Fruit fly (Drosophila melanogaster): ENCODE measurements around the gene Cp15.

Cp15 gene

dm6 chr3L:8748839-8749238, 20.6 kb downstream of the Cp15 start:
- TF ChIP-seq Abd-B (GFP tag; optimal IDR thresholded peaks at IDR 0.05) (peak; percentile 7), CG1602 (GFP tag; optimal IDR thresholded peaks at IDR 0.05) (peak; percentile 26), jumu (GFP tag; optimal IDR thresholded peaks at IDR 0.05) (no peak), CG2199 (GFP tag; IDR thresholded peaks at IDR 0.05) (peak; percentile 96), az2 (GFP tag; optimal IDR thresholded peaks at IDR 0.05) (peak; percentile 46), CG10979 (tag; optimal IDR thresholded peaks at IDR 0.05) (no peak), pnt (GFP tag; optimal IDR thresholded peaks at IDR 0.05) (peak; percentile 19), CG31365 (tag; optimal IDR thresholded peaks at IDR 0.05) (no peak), ssp (GFP tag; IDR thresholded peaks at IDR 0.05) (no peak), PHDP (tag; optimal IDR thresholded peaks at IDR 0.05) (no peak), pb (GFP tag; optimal IDR thresholded peaks at IDR 0.05) (no peak), C15 (GFP tag; IDR thresholded peaks at IDR 0.05) (no peak), CG11504 (tag; optimal IDR thresholded peaks at IDR 0.05) (peak; percentile 40), CG9817 (tag; optimal IDR thresholded peaks at IDR 0.05) (peak; percentile 51), fd64A (GFP tag; optimal IDR thresholded peaks at IDR 0.05) (no peak), CG9727 (GFP tag; optimal IDR thresholded peaks at IDR 0.05) (no peak), HHEX (GFP tag; optimal IDR thresholded peaks at IDR 0.05) (no peak), CG6791 (GFP tag; IDR thresholded peaks at IDR 0.05; ENCODE audit: partially characterized antibody) (0 out of 3 replicates have a peak, but pooled peaks have one; percentile 47), H2.0 (GFP tag; IDR thresholded peaks at IDR 0.05) (peak; percentile 26; the same call in 1 of the 2 replicates), unc-4 (GFP tag; IDR thresholded peaks at IDR 0.05; ENCODE audit: partially characterized antibody) (no peak), CG17802 (tag; optimal IDR thresholded peaks at IDR 0.05) (no peak), dmrt99B (tag; optimal IDR thresholded peaks at IDR 0.05) (no peak), nmo (GFP tag; optimal IDR thresholded peaks at IDR 0.05) (peak; percentile 34), Chrac-16 (GFP tag; optimal IDR thresholded peaks at IDR 0.05) (peak; percentile 35), repo (GFP tag; optimal IDR thresholded peaks at IDR 0.05) (no peak), Xbp1 (GFP tag; optimal IDR thresholded peaks at IDR 0.05) (peak; percentile 70), Dip2 (GFP tag; IDR thresholded peaks at IDR 0.05) (peak; percentile 100), CG15696 (tag; optimal IDR thresholded peaks at IDR 0.05) (peak; percentile 49), eyg (GFP tag; optimal IDR thresholded peaks at IDR 0.05) (no peak), CG1024 (GFP tag; IDR thresholded peaks at IDR 0.05) (peak; percentile 11; the same call in 1 of the 2 replicates), CG8089 (GFP tag; optimal IDR thresholded peaks at IDR 0.05) (no peak), zen (tag; optimal IDR thresholded peaks at IDR 0.05) (peak; percentile 22), ash1 (GFP tag; optimal IDR thresholded peaks at IDR 0.05) (no peak), MTF-1 (GFP tag; optimal IDR thresholded peaks at IDR 0.05; ENCODE audit: borderline replicate concordance) (no peak), lilli (GFP tag; optimal IDR thresholded peaks at IDR 0.05) (peak; percentile 13), CG18764 (GFP tag; optimal IDR thresholded peaks at IDR 0.05) (peak; percentile 8), Hey (tag; optimal IDR thresholded peaks at IDR 0.05) (no peak), Ravus (GFP tag; IDR thresholded peaks at IDR 0.05) (no peak; the same call in 1 of the 2 replicates), Fer3 (tag; optimal IDR thresholded peaks at IDR 0.05) (peak; percentile 24), btn (GFP tag; optimal IDR thresholded peaks at IDR 0.05) (no peak), Pdp1 (GFP tag; optimal IDR thresholded peaks at IDR 0.05) (no peak), dysf (GFP tag; IDR thresholded peaks at IDR 0.05) (peak; percentile 53; the same call in 2 of the 3 replicates), CG7372 (GFP tag; IDR thresholded peaks at IDR 0.05) (peak; percentile 49; the same call in 1 of the 2 replicates), Max (GFP tag; optimal IDR thresholded peaks at IDR 0.05) (no peak), sisA (GFP tag; IDR thresholded peaks at IDR 0.05) (peak; percentile 57), CG14667 (GFP tag; IDR thresholded peaks at IDR 0.05) (0 out of 2 replicates have a peak, but pooled peaks have one; percentile 15), CG11723 (GFP tag; optimal IDR thresholded peaks at IDR 0.05) (no peak), CG6813 (GFP tag; optimal IDR thresholded peaks at IDR 0.05) (no peak), corto (GFP tag; optimal IDR thresholded peaks at IDR 0.05) (no peak), ara (GFP tag; IDR thresholded peaks at IDR 0.05) (no peak), ab (GFP tag; optimal IDR thresholded peaks at IDR 0.05) (no peak)

All from whole organism, embryonic.